Worm (Caenorhabditis elegans): ENCODE data around the gene dhs-15.
A peak's percentile ranks its signal among the peaks of the same experiment; 100 is the strongest.

The dhs-15 gene

DNA sequence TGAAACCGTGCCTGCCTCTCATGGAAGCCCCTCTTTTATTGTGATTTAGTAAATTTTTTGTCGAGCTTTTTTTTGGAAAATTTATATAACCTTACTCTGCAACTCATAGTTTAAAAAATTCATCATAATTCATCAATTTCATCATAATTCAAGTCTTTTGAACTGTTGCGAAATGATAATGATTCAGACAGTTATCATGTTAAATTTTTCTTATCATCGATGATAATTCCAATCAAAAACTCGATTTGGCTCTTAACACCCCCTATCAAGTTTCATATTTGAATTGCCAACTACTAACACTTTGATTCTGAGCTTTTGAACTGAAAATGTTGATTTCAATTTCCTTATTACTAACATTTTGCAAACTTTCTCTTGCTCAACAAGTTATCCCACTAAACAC lies 40.5 kb upstream of the dhs-15 start, which contains the start of gene F54E2.1:
Gene F54E2.1 (plus strand): TSS at position 235 of the 400 bp plus-strand sequence.
- peak; percentile 29 for TF ChIP-seq gmeb-1 (tag; optimal IDR thresholded peaks at IDR 0.05)
- TF ChIP-seq blmp-1 (tag; optimal IDR thresholded peaks at IDR 0.05; ENCODE audit: insufficient read depth) = no peak
- peak; percentile 100 for TF ChIP-seq fos-1 (tag; optimal IDR thresholded peaks at IDR 0.05)
- TF ChIP-seq crh-2 (tag; optimal IDR thresholded peaks at IDR 0.05) = peak; percentile 20

DNA sequence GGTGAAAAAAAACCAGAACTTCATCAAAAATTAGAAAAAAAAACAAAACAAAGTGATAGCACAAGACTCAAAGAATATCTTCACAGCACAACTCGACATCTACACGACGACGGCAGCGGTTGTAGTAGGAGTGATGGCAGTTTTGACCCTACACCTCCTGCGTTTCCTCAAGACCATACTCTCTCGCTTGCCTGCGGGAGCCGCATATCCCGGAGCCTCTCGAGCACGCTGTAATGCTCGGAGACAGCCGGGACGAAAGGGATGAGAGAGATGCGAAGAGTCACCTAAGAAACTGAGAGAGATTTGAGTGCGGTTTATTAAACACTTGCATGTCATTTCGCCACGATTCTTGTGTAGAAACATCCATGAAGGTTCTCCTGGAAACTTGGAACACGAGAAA lies 39.8 kb upstream of the dhs-15 start:
- TF ChIP-seq F13H6.1 (tag; optimal IDR thresholded peaks at IDR 0.05) = peak; percentile 33
- TF ChIP-seq sma-9 (GFP tag; optimal IDR thresholded peaks at IDR 0.05) = no peak
- no peak for TF ChIP-seq sma-9 (tag; optimal IDR thresholded peaks at IDR 0.05)
- TF ChIP-seq nhr-129 (tag; optimal IDR thresholded peaks at IDR 0.05) = peak; percentile 31

DNA sequence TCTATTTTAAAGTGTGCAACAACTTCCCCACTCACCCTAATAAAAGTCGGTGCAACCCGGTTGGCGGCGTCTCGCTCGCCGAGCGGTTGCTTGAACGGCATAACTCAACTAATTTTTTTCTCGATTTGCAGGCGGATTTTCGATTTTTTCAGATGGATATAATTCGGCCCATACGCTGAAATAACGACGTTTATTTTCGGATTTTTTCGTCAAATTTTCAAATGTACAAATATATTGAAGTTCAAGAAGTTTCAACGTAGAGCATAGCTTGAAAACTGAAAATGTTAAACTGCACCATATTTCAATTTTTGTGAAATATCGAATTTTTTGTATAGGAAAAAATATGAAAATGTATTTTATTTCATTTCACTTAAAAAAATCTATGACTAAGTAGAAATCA lies 38.1 kb upstream of the dhs-15 start, which contains the start of gene ketn-1:
Gene ketn-1 (minus strand): TSS at position 101 of the 400 bp plus-strand sequence.
- TF ChIP-seq ztf-11 (tag; optimal IDR thresholded peaks at IDR 0.05) (no peak), lsy-2 (tag; optimal IDR thresholded peaks at IDR 0.05) (no peak), dmd-4 (tag; optimal IDR thresholded peaks at IDR 0.05) (no peak), alr-1 (tag; optimal IDR thresholded peaks at IDR 0.05) (no peak), elt-3 (tag; optimal IDR thresholded peaks at IDR 0.05) (no peak), zag-1 (tag; optimal IDR thresholded peaks at IDR 0.05) (no peak), nhr-12 (tag; optimal IDR thresholded peaks at IDR 0.05) (no peak), sem-4 (tag; optimal IDR thresholded peaks at IDR 0.05) (no peak), nhr-23 (tag; optimal IDR thresholded peaks at IDR 0.05) (no peak), snpc-4 (tag; optimal IDR thresholded peaks at IDR 0.05) (no peak), ceh-82 (tag; optimal IDR thresholded peaks at IDR 0.05) (no peak)

DNA sequence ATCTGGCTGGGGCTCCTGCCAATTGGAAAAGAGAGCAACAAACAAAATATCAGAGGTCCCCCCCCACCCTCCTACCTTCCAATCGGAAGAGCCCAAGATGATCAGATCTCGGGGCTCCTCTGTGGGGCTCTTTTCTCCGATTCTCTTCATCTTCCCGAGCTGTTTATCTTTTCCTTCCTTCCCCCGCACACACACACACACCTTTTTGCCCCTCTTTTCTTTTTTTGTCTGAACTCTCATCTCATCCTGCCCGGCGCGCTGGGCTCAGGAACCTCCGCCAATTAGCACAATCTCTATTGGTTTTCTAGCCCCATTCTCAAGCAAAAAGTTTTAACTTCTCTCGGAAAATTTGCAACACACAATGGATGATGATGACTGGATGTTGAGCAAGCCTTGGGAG lies 33.6 kb upstream of the dhs-15 start:
- no peak for TF ChIP-seq nhr-11 (tag; optimal IDR thresholded peaks at IDR 0.05)
- TF ChIP-seq skn-1 (tag; optimal IDR thresholded peaks at IDR 0.05) = no peak
- TF ChIP-seq peb-1 (tag; optimal IDR thresholded peaks at IDR 0.05) = no peak
- no peak for TF ChIP-seq ceh-82 (tag; optimal IDR thresholded peaks at IDR 0.05)
- TF ChIP-seq nhr-6 (tag; optimal IDR thresholded peaks at IDR 0.05) = no peak
- TF ChIP-seq lin-11 (tag; optimal IDR thresholded peaks at IDR 0.05) = no peak
- no peak for TF ChIP-seq Y55F3AM.14 (GFP tag; optimal IDR thresholded peaks at IDR 0.05)
- no peak for TF ChIP-seq nhr-237 (tag; optimal IDR thresholded peaks at IDR 0.05)
- TF ChIP-seq lin-13 (GFP tag; optimal IDR thresholded peaks at IDR 0.05) = no peak
- no peak for TF ChIP-seq gmeb-1 (tag; optimal IDR thresholded peaks at IDR 0.05)
- TF ChIP-seq sma-9 (GFP tag; optimal IDR thresholded peaks at IDR 0.05) = no peak
- no peak for TF ChIP-seq sma-9 (tag; optimal IDR thresholded peaks at IDR 0.05)
- no peak for TF ChIP-seq zag-1 (tag; optimal IDR thresholded peaks at IDR 0.05)
- no peak for TF ChIP-seq mbf-1 (tag; optimal IDR thresholded peaks at IDR 0.05)

DNA sequence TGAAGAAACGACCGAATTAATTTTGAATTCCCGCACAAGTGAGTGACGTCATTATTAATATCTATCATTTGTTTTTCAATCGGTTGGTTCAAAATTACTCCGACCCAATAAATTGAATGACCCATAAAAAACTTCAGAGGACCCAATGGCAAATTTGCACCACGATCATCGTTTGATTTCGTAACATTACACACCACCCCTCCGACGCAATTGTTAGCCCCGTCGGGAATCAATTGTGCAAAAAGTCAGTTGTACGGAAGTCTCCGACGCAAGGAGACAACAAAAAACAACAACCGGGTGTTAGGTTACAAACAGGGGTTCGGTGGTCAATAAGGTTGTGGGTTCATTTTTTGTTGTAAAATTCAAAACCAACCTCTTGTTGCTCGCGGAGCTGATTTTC lies 32.3 kb upstream of the dhs-15 start:
- no peak for TF ChIP-seq ceh-82 (tag; optimal IDR thresholded peaks at IDR 0.05)
- peak; percentile 43 for TF ChIP-seq nhr-129 (tag; optimal IDR thresholded peaks at IDR 0.05)
- no peak for TF ChIP-seq peb-1 (tag; optimal IDR thresholded peaks at IDR 0.05)
- no peak for TF ChIP-seq ztf-11 (tag; optimal IDR thresholded peaks at IDR 0.05)

DNA sequence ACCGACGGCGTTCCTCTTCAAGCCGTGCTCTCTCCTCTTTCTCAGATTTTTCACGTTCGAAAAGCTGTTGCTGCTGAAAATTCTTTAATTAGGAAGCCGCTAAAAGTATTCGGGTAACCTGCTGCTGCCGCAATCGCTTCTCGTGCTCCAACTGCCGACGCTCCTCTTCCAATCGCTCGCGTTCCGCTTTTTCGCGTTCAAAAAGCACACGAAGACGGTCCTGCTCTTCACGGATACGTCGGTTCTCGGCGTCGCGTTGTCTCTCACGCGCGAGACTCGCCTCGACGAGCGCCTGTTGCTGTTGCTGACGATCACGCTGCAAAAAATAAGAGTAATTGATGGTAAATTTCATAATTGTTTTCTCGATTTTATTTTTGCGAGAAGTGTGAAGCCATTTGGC lies 31.0 kb upstream of the dhs-15 start:
- no peak for TF ChIP-seq lin-13 (GFP tag; optimal IDR thresholded peaks at IDR 0.05)
- TF ChIP-seq blmp-1 (tag; optimal IDR thresholded peaks at IDR 0.05; ENCODE audit: insufficient read depth) = no peak
- no peak for TF ChIP-seq F13H6.1 (tag; optimal IDR thresholded peaks at IDR 0.05)
- TF ChIP-seq crh-2 (tag; optimal IDR thresholded peaks at IDR 0.05) = no peak
- no peak for TF ChIP-seq zag-1 (tag; optimal IDR thresholded peaks at IDR 0.05)
- TF ChIP-seq unc-55 (GFP tag; optimal IDR thresholded peaks at IDR 0.05) = no peak
- TF ChIP-seq egl-27 (tag; optimal IDR thresholded peaks at IDR 0.05) = no peak
- TF ChIP-seq nhr-6 (tag; optimal IDR thresholded peaks at IDR 0.05) = no peak
- no peak for TF ChIP-seq nhr-10 (tag; optimal IDR thresholded peaks at IDR 0.05)
- no peak for TF ChIP-seq ZK546.5 (tag; optimal IDR thresholded peaks at IDR 0.05)
- no peak for TF ChIP-seq mdl-1 (tag; optimal IDR thresholded peaks at IDR 0.05)
- no peak for TF ChIP-seq lsy-2 (tag; optimal IDR thresholded peaks at IDR 0.05)
- TF ChIP-seq lin-39 (tag; optimal IDR thresholded peaks at IDR 0.05) = no peak
- TF ChIP-seq mab-5 (tag; optimal IDR thresholded peaks at IDR 0.05) = no peak
- TF ChIP-seq Y55F3AM.14 (GFP tag; optimal IDR thresholded peaks at IDR 0.05) = no peak
- no peak for TF ChIP-seq alr-1 (tag; optimal IDR thresholded peaks at IDR 0.05)
- TF ChIP-seq skn-1 (tag; optimal IDR thresholded peaks at IDR 0.05) = no peak
- no peak for TF ChIP-seq ztf-1 (GFP tag; conservative IDR thresholded peaks at IDR 0.05)
- no peak for TF ChIP-seq lin-11 (tag; optimal IDR thresholded peaks at IDR 0.05)
- no peak for TF ChIP-seq ztf-4 (tag; optimal IDR thresholded peaks at IDR 0.05)

Data from whole organism, L2 larva.